Fruit fly (Drosophila melanogaster) whole organism, embryonic: ENCODE measurements around the gene SP555.

Experiments
- Abd-B ChIP-seq: fragments of 200-800 bp; sonication (Bioruptor generic); optimal IDR thresholded peaks from 2 replicates; lab custom pipeline; 2018; ENCODE audit warnings: missing biosample characterization, mild to moderate bottlenecking, missing genetic modification characterization, moderate library complexity
- Atf-2 ChIP-seq: fragments of 200-800 bp; sonication (Bioruptor generic); optimal IDR thresholded peaks from 2 replicates; lab custom pipeline; 2016; ENCODE audit warnings: missing biosample characterization, missing genetic modification characterization
- Bdp1 ChIP-seq: fragments of 200-800 bp; sonication (Bioruptor generic); optimal IDR thresholded peaks from 3 replicates; lab custom pipeline; 2016; ENCODE audit warnings: missing biosample characterization, missing genetic modification characterization
- BtbVII ChIP-seq: fragments of 200-800 bp; sonication (Bioruptor generic); optimal IDR thresholded peaks from 3 replicates; lab custom pipeline; 2017; ENCODE audit warnings: missing biosample characterization, mild to moderate bottlenecking, missing genetic modification characterization
- CG10147 ChIP-seq: fragments of 200-800 bp; sonication (Bioruptor generic); optimal IDR thresholded peaks from 2 replicates; lab custom pipeline; 2019; ENCODE audit warnings: missing biosample characterization, mild to moderate bottlenecking, missing genetic modification characterization, moderate library complexity
- CG10209 ChIP-seq: fragments of 200-800 bp; sonication (Bioruptor generic); optimal IDR thresholded peaks from 3 replicates; lab custom pipeline; 2017; ENCODE audit warnings: missing biosample characterization, mild to moderate bottlenecking, missing genetic modification characterization, missing genetic modification reagents
- CG12942 ChIP-seq: fragments of 200-800 bp; sonication (Bioruptor generic); optimal IDR thresholded peaks from 3 replicates; lab custom pipeline; 2016; ENCODE audit warnings: missing biosample characterization, missing genetic modification characterization
- CG13775 ChIP-seq: fragments of 200-800 bp; sonication (Bioruptor generic); optimal IDR thresholded peaks from 3 replicates; lab custom pipeline; 2017; ENCODE audit warnings: missing biosample characterization, mild to moderate bottlenecking, missing genetic modification characterization
- CG14050 ChIP-seq: fragments of 200-800 bp; sonication (Bioruptor generic); IDR thresholded peaks from 3 replicates; pipeline ENCODE4 v1.3.6; 2022; ENCODE audit warnings: missing biosample characterization, missing genetic modification characterization
- CG15601 ChIP-seq: fragments of 200-800 bp; sonication (Bioruptor generic); optimal IDR thresholded peaks from 3 replicates; lab custom pipeline; 2019; ENCODE audit warnings: missing biosample characterization, mild to moderate bottlenecking, missing genetic modification characterization, moderate library complexity
- CG16863 ChIP-seq: fragments of 200-800 bp; sonication (Bioruptor generic); optimal IDR thresholded peaks from 3 replicates; lab custom pipeline; 2016; ENCODE audit warnings: missing biosample characterization, missing genetic modification characterization
- CG17568 ChIP-seq: fragments of 200-800 bp; sonication (Bioruptor generic); optimal IDR thresholded peaks from 2 replicates; lab custom pipeline; 2018; ENCODE audit warnings: missing biosample characterization, mild to moderate bottlenecking, missing genetic modification characterization, moderate library complexity
- CG3065 ChIP-seq: fragments of 200-800 bp; sonication (Bioruptor generic); optimal IDR thresholded peaks from 2 replicates; lab custom pipeline; 2016; ENCODE audit warnings: missing biosample characterization, missing genetic modification characterization
- CG4360 ChIP-seq: fragments of 200-800 bp; sonication (Bioruptor generic); IDR thresholded peaks from 2 replicates; pipeline ENCODE4 v1.3.6; 2022; ENCODE audit warnings: missing biosample characterization, missing genetic modification characterization
- CG4820 ChIP-seq: fragments of 200-800 bp; sonication (Bioruptor generic); optimal IDR thresholded peaks from 3 replicates; lab custom pipeline; 2016; ENCODE audit warnings: missing biosample characterization, missing genetic modification characterization
- CG6854 ChIP-seq: fragments of 200-800 bp; sonication (Bioruptor generic); optimal IDR thresholded peaks from 3 replicates; lab custom pipeline; 2017; ENCODE audit warnings: missing biosample characterization, mild to moderate bottlenecking, missing genetic modification characterization
- CG7928 ChIP-seq: fragments of 200-800 bp; sonication (Bioruptor generic); optimal IDR thresholded peaks from 2 replicates; lab custom pipeline; 2017; ENCODE audit warnings: missing biosample characterization, mild to moderate bottlenecking, missing genetic modification characterization
- CG7963 ChIP-seq: fragments of 200-800 bp; sonication (Bioruptor generic); IDR thresholded peaks from 3 replicates; pipeline ENCODE4 v1.3.6; 2022; ENCODE audit warnings: missing biosample characterization, missing genetic modification characterization; ENCODE audit not compliant: partially characterized antibody
- CrebB ChIP-seq: fragments of 200-800 bp; sonication (Bioruptor generic); optimal IDR thresholded peaks from 3 replicates; lab custom pipeline; 2018; ENCODE audit warnings: missing biosample characterization, mild to moderate bottlenecking, missing genetic modification characterization
- H2.0 ChIP-seq: fragments of 200-800 bp; sonication (Bioruptor generic); IDR thresholded peaks from 2 replicates; pipeline ENCODE4 v1.3.6; 2022; ENCODE audit warnings: missing biosample characterization, missing genetic modification characterization
- Hsf ChIP-seq: fragments of 200-800 bp; sonication (Bioruptor generic); optimal IDR thresholded peaks from 3 replicates; lab custom pipeline; 2016; ENCODE audit warnings: missing biosample characterization, missing genetic modification characterization
- Kr ChIP-seq: fragments of 200-800 bp; sonication (Bioruptor generic); optimal IDR thresholded peaks from 2 replicates; lab custom pipeline; 2017; ENCODE audit warnings: missing biosample characterization, mild to moderate bottlenecking, missing genetic modification characterization
- Lhr ChIP-seq: fragments of 200-800 bp; sonication (Bioruptor generic); optimal IDR thresholded peaks from 3 replicates; lab custom pipeline; 2017; ENCODE audit warnings: mild to moderate bottlenecking, missing biosample characterization, missing genetic modification reagents, missing genetic modification characterization
- MBD-R2 ChIP-seq: fragments of 200-800 bp; sonication (Bioruptor generic); IDR thresholded peaks from 2 replicates; pipeline ENCODE4 v1.3.6; 2022; ENCODE audit warnings: missing biosample characterization, missing genetic modification characterization
- Myb ChIP-seq: fragments of 200-800 bp; sonication (Bioruptor generic); optimal IDR thresholded peaks from 2 replicates; lab custom pipeline; 2016; ENCODE audit warnings: missing biosample characterization, missing genetic modification characterization
- NC2α ChIP-seq: fragments of 200-800 bp; sonication (Bioruptor generic); optimal IDR thresholded peaks from 2 replicates; lab custom pipeline; 2016; ENCODE audit warnings: missing biosample characterization, missing genetic modification characterization
- NK7.1 ChIP-seq: fragments of 200-800 bp; sonication (Bioruptor generic); optimal IDR thresholded peaks from 3 replicates; lab custom pipeline; 2016; ENCODE audit warnings: missing biosample characterization, missing genetic modification characterization
- Sox100B ChIP-seq: fragments of 200-800 bp; sonication (Bioruptor generic); optimal IDR thresholded peaks from 3 replicates; lab custom pipeline; 2018; ENCODE audit warnings: missing biosample characterization, mild to moderate bottlenecking, missing genetic modification characterization
- Sry-δ ChIP-seq: fragments of 200-800 bp; sonication (Bioruptor generic); optimal IDR thresholded peaks from 2 replicates; lab custom pipeline; 2016; ENCODE audit warnings: missing biosample characterization, missing genetic modification characterization
- Taf1 ChIP-seq: fragments of 200-800 bp; sonication (Bioruptor generic); IDR thresholded peaks from 2 replicates; pipeline ENCODE4 v1.3.6; 2022; ENCODE audit warnings: missing biosample characterization, missing genetic modification characterization
- Tbp ChIP-seq: fragments of >200 bp; optimal IDR thresholded peaks from 2 replicates; lab custom pipeline; 2018; ENCODE audit warnings: missing biosample characterization, missing genetic modification characterization
- aop ChIP-seq: fragments of 200-800 bp; sonication (Bioruptor generic); IDR thresholded peaks from 2 replicates; pipeline ENCODE4 v1.3.6; 2022; ENCODE audit warnings: missing biosample characterization, missing genetic modification characterization
- ara ChIP-seq: fragments of 200-800 bp; sonication (Bioruptor generic); IDR thresholded peaks from 2 replicates; pipeline ENCODE4 v1.3.6; 2022; ENCODE audit warnings: missing biosample characterization, missing genetic modification characterization
- br ChIP-seq: fragments of >200 bp; optimal IDR thresholded peaks from 2 replicates; lab custom pipeline; 2017
- btn ChIP-seq: fragments of 200-800 bp; sonication (Bioruptor generic); optimal IDR thresholded peaks from 2 replicates; lab custom pipeline; 2016; ENCODE audit warnings: missing biosample characterization, missing genetic modification characterization
- exex ChIP-seq: fragments of 200-800 bp; sonication (Bioruptor generic); optimal IDR thresholded peaks from 4 replicates; lab custom pipeline; 2018; ENCODE audit warnings: missing biosample characterization, mild to moderate bottlenecking, missing genetic modification characterization, moderate library complexity
- eyg ChIP-seq: fragments of 200-800 bp; sonication (Bioruptor generic); optimal IDR thresholded peaks from 3 replicates; lab custom pipeline; 2016; ENCODE audit warnings: missing biosample characterization, missing genetic modification characterization
- fru ChIP-seq: fragments of >200 bp; optimal IDR thresholded peaks from 2 replicates; lab custom pipeline; 2017
- gt ChIP-seq: fragments of 200-800 bp; sonication (Bioruptor generic); IDR thresholded peaks from 2 replicates; pipeline ENCODE4 v1.3.6; 2022; ENCODE audit warnings: missing biosample characterization, missing genetic modification characterization
- hb ChIP-seq: fragments of 200-800 bp; sonication (Bioruptor generic); IDR thresholded peaks from 3 replicates; pipeline ENCODE4 v1.3.6; 2022; ENCODE audit warnings: missing biosample characterization, missing genetic modification characterization; ENCODE audit not compliant: partially characterized antibody
- jigr1 ChIP-seq: fragments of 200-800 bp; sonication (Bioruptor generic); IDR thresholded peaks from 3 replicates; pipeline ENCODE4 v1.3.6; 2022; ENCODE audit warnings: missing biosample characterization, missing genetic modification characterization
- p53 ChIP-seq: fragments of 200-800 bp; sonication (Bioruptor generic); optimal IDR thresholded peaks from 2 replicates; lab custom pipeline; 2016; ENCODE audit warnings: missing biosample characterization, missing genetic modification characterization
- prd ChIP-seq, 3 experiments: fragments of >200 bp in 2 of 3; fragments of 200-800 bp in 1 of 3; sonication (Bioruptor generic) in 1 of 3; optimal IDR thresholded peaks in 2 of 3; IDR thresholded peaks in 1 of 3; 2 replicates in 2 of 3; 3 replicates in 1 of 3; pipeline versions ENCODE4 v1.3.6 to Lab custom; 2017 to 2022; ENCODE audit warnings: missing biosample characterization in 1 of 3, missing genetic modification characterization in 1 of 3
- sc ChIP-seq, 3 experiments: fragments of >200 bp in 2 of 3; fragments of 200-800 bp in 1 of 3; sonication (Bioruptor generic) in 1 of 3; optimal IDR thresholded peaks; 2 replicates in 2 of 3; 3 replicates in 1 of 3; lab custom pipeline; 2017; ENCODE audit warnings: mild to moderate bottlenecking in 1 of 3, missing biosample characterization in 1 of 3, missing genetic modification characterization in 1 of 3, missing genetic modification reagents in 1 of 3
- schlank ChIP-seq: fragments of 200-800 bp; sonication (Bioruptor generic); optimal IDR thresholded peaks from 2 replicates; lab custom pipeline; 2018; ENCODE audit warnings: missing biosample characterization, mild to moderate bottlenecking, missing genetic modification characterization
- sens ChIP-seq: fragments of 200-800 bp; sonication (Bioruptor generic); peaks from one replicate; lab custom pipeline; 2016; ENCODE audit warnings: missing biosample characterization, missing genetic modification characterization
- shn ChIP-seq: fragments of 200-800 bp; sonication (Bioruptor generic); optimal IDR thresholded peaks from 3 replicates; lab custom pipeline; 2016; ENCODE audit warnings: missing biosample characterization, missing genetic modification characterization
- sob ChIP-seq: fragments of 200-800 bp; sonication (Bioruptor generic); IDR thresholded peaks from 2 replicates; pipeline ENCODE4 v1.3.6; 2022; ENCODE audit warnings: missing biosample characterization, missing genetic modification characterization
- sr ChIP-seq: fragments of 200-800 bp; sonication (Bioruptor generic); IDR thresholded peaks from 3 replicates; pipeline ENCODE4 v1.3.6; 2022; ENCODE audit warnings: missing biosample characterization, missing genetic modification characterization
- zfh2 ChIP-seq: fragments of 200-800 bp; sonication (Bioruptor generic); optimal IDR thresholded peaks from 2 replicates; lab custom pipeline; 2016; ENCODE audit warnings: missing biosample characterization, missing genetic modification characterization

The SP555 gene

DNA sequence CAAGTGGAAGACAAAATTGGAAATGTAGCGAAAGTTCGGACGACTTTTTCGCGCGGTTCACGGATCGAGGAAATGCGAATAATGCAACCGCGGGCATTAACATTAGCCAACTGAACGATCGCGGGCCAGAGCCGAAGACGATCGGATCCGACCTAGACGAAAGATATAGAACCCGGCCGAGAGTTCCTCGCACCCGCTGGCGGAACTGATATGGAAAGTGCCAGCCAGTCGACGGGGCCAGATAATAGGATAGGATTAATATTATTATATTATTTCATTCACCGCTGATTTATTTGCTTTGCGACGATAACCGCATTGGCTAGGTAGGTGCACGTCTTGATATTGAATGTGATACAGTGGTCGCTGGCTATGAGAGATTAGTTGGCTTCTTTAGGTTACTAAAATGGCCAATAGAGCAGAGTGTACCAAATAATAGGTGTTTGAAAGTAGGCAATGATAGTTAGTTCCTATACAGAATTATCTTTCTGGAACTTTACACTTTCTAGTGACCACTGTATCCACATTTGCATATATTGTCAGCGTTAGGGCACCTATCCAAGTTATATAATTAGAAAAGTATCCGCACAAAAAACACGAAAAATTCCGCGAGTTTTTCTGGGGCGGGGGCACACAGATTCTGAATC lies 38.0 kb upstream of the SP555 start (continued):
- peak; percentile 47 for TF ChIP-seq Bdp1 (GFP tag; lab: Kevin White, UChicago)
- TF ChIP-seq hb (GFP tag; lab: Robert Waterston, UW), result no peak
- no peak for TF ChIP-seq jigr1
- no peak for TF ChIP-seq prd (optimal IDR thresholded peaks at IDR 0.05; lab: Kevin White, UChicago)
- TF ChIP-seq prd (GFP tag; IDR thresholded peaks at IDR 0.05; lab: Robert Waterston, UW), result peak; percentile 87
- peak; percentile 62 for TF ChIP-seq CG4820 (GFP tag; lab: Kevin White, UChicago)
- TF ChIP-seq Atf-2 (GFP tag; lab: Kevin White, UChicago), result peak; percentile 23
- TF ChIP-seq btn (GFP tag; lab: Kevin White, UChicago), result peak; percentile 75
- peak; percentile 52 for TF ChIP-seq schlank (tag; lab: Kevin White, UChicago)
- peak; percentile 55 for TF ChIP-seq CG16863
- TF ChIP-seq CG3065 (GFP tag; lab: Kevin White, UChicago), result no peak
- peak; percentile 77 for TF ChIP-seq exex (tag; lab: Kevin White, UChicago)
- peak; percentile 26 for TF ChIP-seq Lhr (GFP tag; lab: Kevin White, UChicago)
- peak; percentile 30 for TF ChIP-seq Myb (GFP tag; lab: Kevin White, UChicago)
- peak; percentile 36 for TF ChIP-seq CG6854 (GFP tag; lab: Kevin White, UChicago)
- no peak for TF ChIP-seq NK7.1 (GFP tag; lab: Kevin White, UChicago)
- peak; percentile 95 for TF ChIP-seq sens (GFP tag; lab: Kevin White, UChicago)
- TF ChIP-seq Tbp, result no peak
- TF ChIP-seq Hsf, result peak; percentile 68
- TF ChIP-seq sob (GFP tag; lab: Robert Waterston, UW), result peak; percentile 71
- TF ChIP-seq BtbVII (GFP tag; lab: Kevin White, UChicago), result peak; percentile 70
- TF ChIP-seq Abd-B (GFP tag; lab: Kevin White, UChicago), result no peak
- peak; percentile 72 for TF ChIP-seq CG10209
- peak; percentile 14 for TF ChIP-seq NC2α (GFP tag; lab: Kevin White, UChicago)
- peak; percentile 40 for TF ChIP-seq CG12942
- TF ChIP-seq CG14050 (GFP tag; lab: Robert Waterston, UW), result 0 out of 3 replicates have a peak, but pooled peaks have one; percentile 22
- peak; percentile 47 for TF ChIP-seq shn (GFP tag; lab: Kevin White, UChicago)
- TF ChIP-seq fru, result no peak
- peak; percentile 68 for TF ChIP-seq Taf1 (GFP tag; lab: Robert Waterston, UW)
- no peak for TF ChIP-seq Kr (GFP tag; lab: Kevin White, UChicago)
- TF ChIP-seq H2.0, result peak; percentile 63
- TF ChIP-seq CG15601 (tag; lab: Kevin White, UChicago), result peak; percentile 43
- no peak for TF ChIP-seq CG7963 (GFP tag; lab: Robert Waterston, UW)
- peak; percentile 58 for TF ChIP-seq CG13775 (GFP tag; lab: Kevin White, UChicago)
- TF ChIP-seq eyg (GFP tag; lab: Kevin White, UChicago), result peak; percentile 19
- TF ChIP-seq br (lab: Kevin White, UChicago), result no peak
- no peak for TF ChIP-seq CrebB
- peak; percentile 41 for TF ChIP-seq CG10147
- peak; percentile 45 for TF ChIP-seq CG17568 (GFP tag; lab: Kevin White, UChicago)
- peak; percentile 50; the same call in 1 of the 2 replicates for TF ChIP-seq gt (GFP tag; lab: Robert Waterston, UW)
- TF ChIP-seq MBD-R2, result peak; percentile 48; the same call in 1 of the 2 replicates
- TF ChIP-seq CG7928 (GFP tag; lab: Kevin White, UChicago), result peak; percentile 23
- TF ChIP-seq Sox100B, result peak; percentile 30
- TF ChIP-seq p53 (GFP tag; lab: Kevin White, UChicago), result no peak
- TF ChIP-seq ara (GFP tag; lab: Robert Waterston, UW), result peak; percentile 78
- TF ChIP-seq Sry-δ (GFP tag; lab: Kevin White, UChicago), result peak; percentile 10
- TF ChIP-seq sr (GFP tag; lab: Robert Waterston, UW), result peak; percentile 22; the same call in 1 of the 3 replicates
- 0 out of 2 replicates have a peak, but pooled peaks have one; percentile 23 for TF ChIP-seq aop
- TF ChIP-seq CG4360, result no peak
- TF ChIP-seq zfh2 (GFP tag; lab: Kevin White, UChicago), result peak; percentile 46
- TF ChIP-seq sc (optimal IDR thresholded peaks at IDR 0.05; lab: Kevin White, UChicago), result no peak
- TF ChIP-seq sc (GFP tag; optimal IDR thresholded peaks at IDR 0.05; lab: Kevin White, UChicago), result peak; percentile 57
